Worm (Caenorhabditis elegans) whole organism, L4/young adult: ENCODE results near the gene gpd-2.

Experiments
- W03F9.2 ChIP-seq: fragments of 150-350 bp; optimal IDR thresholded peaks from 2 replicates; lab custom pipeline; 2014; ENCODE audit warnings: missing biosample characterization, missing genetic modification characterization
- dao-5 ChIP-seq: sonication (generic microtip); optimal IDR thresholded peaks from 2 replicates; lab custom pipeline; 2016; ENCODE audit warnings: missing genotype, missing genetic modification characterization, moderate library complexity, missing compliant biosample characterization
- him-1 ChIP-seq: sonication (generic microtip); optimal IDR thresholded peaks from 2 replicates; lab custom pipeline; 2016; ENCODE audit warnings: missing genotype, missing genetic modification reagents, missing genetic modification characterization, missing compliant biosample characterization

DNA sequence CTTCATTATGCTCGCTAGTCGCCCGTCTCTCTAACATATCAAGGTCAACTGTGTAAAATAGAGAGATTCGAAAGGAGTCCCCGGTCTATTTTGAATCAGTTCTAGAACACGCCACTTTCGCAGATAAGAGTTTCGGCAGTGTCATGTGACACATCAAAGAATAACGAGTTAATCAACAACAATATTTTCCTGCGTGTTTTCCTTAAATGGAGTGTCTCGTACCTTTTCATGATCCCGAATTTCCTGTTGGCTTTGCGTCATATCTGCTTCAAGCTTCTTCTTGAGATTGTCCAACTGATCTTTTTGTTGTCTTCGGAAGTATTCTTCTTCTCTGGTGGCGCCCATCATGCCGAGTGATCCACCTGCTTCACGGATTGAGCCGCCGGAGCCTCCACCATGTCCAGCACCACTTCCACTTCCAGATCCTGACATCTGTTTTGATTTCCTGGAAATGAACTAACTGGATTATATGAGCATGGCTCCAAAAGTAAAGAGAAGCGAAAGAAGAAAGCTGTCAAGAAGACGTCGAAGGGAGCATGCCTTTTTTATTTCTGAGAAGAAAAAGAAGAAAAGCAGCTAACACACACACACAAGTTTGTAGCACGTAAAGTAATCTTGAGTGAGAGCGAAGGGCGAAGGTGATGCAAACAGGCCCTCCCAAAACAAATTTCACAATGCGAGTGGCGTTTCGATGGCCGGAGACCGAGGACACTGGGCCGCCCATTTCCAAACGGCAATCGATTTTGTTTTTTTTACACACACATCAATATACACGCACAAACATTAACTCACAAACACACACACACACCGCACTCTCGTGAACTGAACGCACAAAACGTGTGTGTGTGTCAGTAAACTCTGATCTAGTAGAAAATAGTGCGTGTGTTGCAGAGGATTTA is 894 bp upstream of the gpd-2 start:
- no peak for TF ChIP-seq him-1
- TF ChIP-seq dao-5 (tag; lab: Kevin White, UChicago): no peak
- TF ChIP-seq W03F9.2 (tag; lab: Kevin White, UChicago): peak; percentile 26
